Fruit fly (Drosophila melanogaster) whole organism, pupa: ENCODE results near the gene Arl6IP1.

Experiments
- CG10348 ChIP-seq: fragments of 200-800 bp; sonication (Bioruptor generic); IDR thresholded peaks from 2 replicates; pipeline ENCODE4 v1.3.6; 2022; ENCODE audit warnings: missing biosample characterization, missing genetic modification characterization
- CG12605 ChIP-seq: fragments of 200-800 bp; sonication (Bioruptor generic); IDR thresholded peaks from 2 replicates; pipeline ENCODE4 v1.3.6; 2022; ENCODE audit warnings: missing biosample characterization, missing genetic modification characterization
- CG13204 ChIP-seq: fragments of 200-800 bp; sonication (Bioruptor generic); optimal IDR thresholded peaks from 2 replicates; lab custom pipeline; 2018; ENCODE audit warnings: missing biosample characterization, mild to moderate bottlenecking, missing genetic modification characterization, moderate library complexity
- CG14655 ChIP-seq: fragments of 200-800 bp; sonication (Bioruptor generic); optimal IDR thresholded peaks from 3 replicates; lab custom pipeline; 2017; ENCODE audit warnings: mild to moderate bottlenecking, missing biosample characterization, missing genetic modification reagents, missing genetic modification characterization
- CG15710 ChIP-seq: fragments of 200-800 bp; sonication (Bioruptor generic); optimal IDR thresholded peaks from 2 replicates; lab custom pipeline; 2018; ENCODE audit warnings: missing biosample characterization, mild to moderate bottlenecking, missing genetic modification characterization, moderate library complexity
- CG17806 ChIP-seq: fragments of 200-800 bp; sonication (Bioruptor generic); optimal IDR thresholded peaks from 2 replicates; lab custom pipeline; 2018; ENCODE audit warnings: missing biosample characterization, mild to moderate bottlenecking, missing genetic modification characterization, moderate library complexity
- CG32121 ChIP-seq: fragments of 200-800 bp; sonication (Bioruptor generic); IDR thresholded peaks from 2 replicates; pipeline ENCODE4 v1.3.6; 2022; ENCODE audit warnings: missing biosample characterization, missing genetic modification characterization
- CG34367 ChIP-seq: fragments of 200-800 bp; sonication (Bioruptor generic); optimal IDR thresholded peaks from 2 replicates; lab custom pipeline; 2018; ENCODE audit warnings: missing biosample characterization, mild to moderate bottlenecking, missing genetic modification characterization
- CG4496 ChIP-seq: fragments of 200-800 bp; sonication (Bioruptor generic); IDR thresholded peaks from 3 replicates; pipeline ENCODE4 v1.3.6; 2022; ENCODE audit warnings: missing biosample characterization, missing genetic modification characterization
- CG8159 ChIP-seq: fragments of 200-800 bp; sonication (Bioruptor generic); optimal IDR thresholded peaks from 3 replicates; lab custom pipeline; 2018; ENCODE audit warnings: missing biosample characterization, mild to moderate bottlenecking, missing genetic modification characterization, moderate library complexity
- CG8301 ChIP-seq: fragments of 200-800 bp; sonication (Bioruptor generic); optimal IDR thresholded peaks from 2 replicates; lab custom pipeline; 2018; ENCODE audit warnings: missing biosample characterization, mild to moderate bottlenecking, missing genetic modification characterization
- CG9948 ChIP-seq: fragments of 200-800 bp; sonication (Bioruptor generic); optimal IDR thresholded peaks from 2 replicates; lab custom pipeline; 2018; ENCODE audit warnings: missing biosample characterization, mild to moderate bottlenecking, missing genetic modification characterization, moderate library complexity
- D1 ChIP-seq: fragments of 200-800 bp; sonication (Bioruptor generic); optimal IDR thresholded peaks from 2 replicates; lab custom pipeline; 2018; ENCODE audit warnings: missing biosample characterization, mild to moderate bottlenecking, missing genetic modification characterization, moderate library complexity
- EcR ChIP-seq: fragments of 200-800 bp; sonication (Bioruptor generic); optimal IDR thresholded peaks from 3 replicates; lab custom pipeline; 2019; ENCODE audit warnings: missing biosample characterization, missing genetic modification characterization, mild to moderate bottlenecking, moderate library complexity, missing genetic modification reagents
- Ets98B ChIP-seq: fragments of 200-800 bp; sonication (Bioruptor generic); IDR thresholded peaks from 2 replicates; pipeline ENCODE4 v1.3.6; 2022; ENCODE audit warnings: missing biosample characterization, missing genetic modification characterization
- Pif1A ChIP-seq: fragments of 200-800 bp; sonication (Bioruptor generic); optimal IDR thresholded peaks from 3 replicates; lab custom pipeline; 2016; ENCODE audit warnings: missing biosample characterization, missing genetic modification characterization
- Pif1B ChIP-seq: fragments of 200-800 bp; sonication (Bioruptor generic); optimal IDR thresholded peaks from 3 replicates; lab custom pipeline; 2016; ENCODE audit warnings: missing biosample characterization, missing genetic modification characterization
- Snoo ChIP-seq: fragments of 200-800 bp; sonication (Bioruptor generic); optimal IDR thresholded peaks from 3 replicates; lab custom pipeline; 2017; ENCODE audit warnings: missing biosample characterization, mild to moderate bottlenecking, missing genetic modification characterization, inconsistent platforms
- fd96Ca ChIP-seq: fragments of 200-800 bp; sonication (Bioruptor generic); IDR thresholded peaks from 3 replicates; pipeline ENCODE4 v1.3.6; 2022; ENCODE audit warnings: missing biosample characterization, missing genetic modification characterization
- gl ChIP-seq: fragments of 200-800 bp; sonication (Bioruptor generic); optimal IDR thresholded peaks from 2 replicates; lab custom pipeline; 2018; ENCODE audit warnings: missing biosample characterization, mild to moderate bottlenecking, missing genetic modification characterization
- rn ChIP-seq: fragments of 200-800 bp; sonication (Bioruptor generic); IDR thresholded peaks from 2 replicates; pipeline ENCODE4 v1.3.6; 2022; ENCODE audit warnings: missing biosample characterization, missing genetic modification characterization

Gene Arl6IP1

DNA sequence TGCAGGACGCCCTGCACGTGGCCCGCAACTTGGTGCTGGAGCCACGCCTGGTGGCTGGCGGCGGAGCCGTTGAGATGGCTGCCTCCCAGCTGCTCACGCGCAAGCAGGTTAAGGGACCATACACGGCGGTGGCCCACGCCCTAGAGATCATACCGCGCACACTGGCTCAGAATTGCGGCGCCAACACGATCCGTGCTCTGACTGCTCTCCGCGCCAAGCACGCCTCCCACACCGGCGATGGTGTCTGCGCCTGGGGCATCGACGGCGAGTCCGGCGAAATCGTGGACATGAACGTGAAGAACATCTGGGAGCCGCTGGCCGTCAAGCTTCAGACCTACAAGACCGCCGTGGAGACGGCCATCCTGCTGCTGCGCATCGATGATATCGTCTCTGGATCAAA lies 5.9 kb downstream of the Arl6IP1 start:
- TF ChIP-seq Snoo, result no peak
- TF ChIP-seq CG8301 (tag; lab: Kevin White, UChicago), result no peak
- no peak for TF ChIP-seq CG12605 (GFP tag; lab: Robert Waterston, UW)
- TF ChIP-seq EcR (GFP tag; lab: Kevin White, UChicago), result no peak
- TF ChIP-seq CG17806 (tag; lab: Kevin White, UChicago), result no peak

DNA sequence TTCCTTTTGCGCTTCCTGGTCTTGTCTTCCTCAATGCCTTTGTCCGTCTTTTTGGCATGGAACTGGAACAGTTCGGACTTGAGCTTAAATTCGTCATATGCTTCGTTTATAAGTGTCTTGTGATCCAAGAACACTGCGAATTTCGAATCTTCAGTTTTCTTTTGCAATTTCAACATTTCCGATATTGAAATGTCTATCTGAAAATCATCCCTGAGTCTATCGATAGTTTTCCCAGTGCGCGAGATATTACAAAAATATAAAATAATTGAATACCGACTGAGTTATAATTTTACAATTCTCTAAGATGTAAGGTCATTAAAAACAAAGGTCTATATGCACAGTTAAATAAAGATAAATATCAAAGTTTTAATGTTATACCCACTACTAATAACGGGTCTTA lies 7.5 kb downstream of the Arl6IP1 start, which contains the start of gene Mettl4:
Gene Mettl4, minus strand, starts transcription at position 208 of the 400 bp plus-strand sequence.
- TF ChIP-seq CG9948 (tag; lab: Kevin White, UChicago) (no peak), CG12605 (GFP tag; lab: Robert Waterston, UW) (no peak), CG10348 (no peak), Pif1A (GFP tag; lab: Kevin White, UChicago) (no peak)

DNA sequence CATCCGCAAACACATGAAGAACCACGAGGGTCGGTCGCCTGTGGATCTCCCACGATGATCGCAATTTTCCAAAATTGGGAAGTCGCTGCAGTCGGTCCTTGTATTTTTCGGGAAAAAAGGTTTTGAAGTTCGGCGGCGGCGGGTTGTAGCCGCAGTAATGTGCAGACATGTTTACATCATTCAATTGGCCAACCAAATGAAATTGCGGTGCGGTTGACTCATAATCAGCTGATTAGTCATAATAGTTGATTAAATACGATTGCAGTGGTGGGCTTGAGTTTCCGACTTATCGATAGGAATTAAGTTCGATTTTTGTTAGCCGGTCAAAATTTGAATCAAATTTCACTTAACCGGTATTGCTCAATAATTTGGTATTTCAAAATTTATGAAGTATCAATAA lies 8.7 kb downstream of the Arl6IP1 start, which contains the start of gene CG14907:
Gene CG14907, minus strand, starts transcription at position 229 of the 400 bp plus-strand sequence.
- TF ChIP-seq CG10348 (no peak), CG12605 (GFP tag; lab: Robert Waterston, UW) (no peak), CG17806 (tag; lab: Kevin White, UChicago) (no peak), Pif1A (GFP tag; lab: Kevin White, UChicago) (no peak), rn (no peak), CG14655 (no peak), D1 (tag; lab: Kevin White, UChicago) (no peak), CG8159 (tag; lab: Kevin White, UChicago) (no peak), Ets98B (GFP tag; lab: Robert Waterston, UW) (no peak), CG9948 (tag; lab: Kevin White, UChicago) (no peak), EcR (GFP tag; lab: Kevin White, UChicago) (no peak), CG34367 (tag; lab: Kevin White, UChicago) (no peak), CG13204 (GFP tag; lab: Kevin White, UChicago) (no peak), CG15710 (tag; lab: Kevin White, UChicago) (no peak), Snoo (no peak), CG32121 (GFP tag; lab: Robert Waterston, UW) (no peak), CG8301 (tag; lab: Kevin White, UChicago) (no peak), Pif1B (GFP tag; lab: Kevin White, UChicago) (no peak)

- no peak for TF ChIP-seq Snoo
- TF ChIP-seq CG15710 (tag; lab: Kevin White, UChicago), result no peak
- TF ChIP-seq fd96Ca, result no peak
- TF ChIP-seq Pif1B (GFP tag; lab: Kevin White, UChicago), result no peak
- no peak for TF ChIP-seq CG13204 (GFP tag; lab: Kevin White, UChicago)
- no peak for TF ChIP-seq EcR (GFP tag; lab: Kevin White, UChicago)
- no peak for TF ChIP-seq CG4496 (GFP tag; lab: Robert Waterston, UW)
- no peak for TF ChIP-seq CG32121 (GFP tag; lab: Robert Waterston, UW)
- no peak for TF ChIP-seq CG9948 (tag; lab: Kevin White, UChicago)
- no peak for TF ChIP-seq CG12605 (GFP tag; lab: Robert Waterston, UW)
Measured at dm6 chr3R:16655000-16655493, 11.6 kb downstream of the Arl6IP1 start.

DNA sequence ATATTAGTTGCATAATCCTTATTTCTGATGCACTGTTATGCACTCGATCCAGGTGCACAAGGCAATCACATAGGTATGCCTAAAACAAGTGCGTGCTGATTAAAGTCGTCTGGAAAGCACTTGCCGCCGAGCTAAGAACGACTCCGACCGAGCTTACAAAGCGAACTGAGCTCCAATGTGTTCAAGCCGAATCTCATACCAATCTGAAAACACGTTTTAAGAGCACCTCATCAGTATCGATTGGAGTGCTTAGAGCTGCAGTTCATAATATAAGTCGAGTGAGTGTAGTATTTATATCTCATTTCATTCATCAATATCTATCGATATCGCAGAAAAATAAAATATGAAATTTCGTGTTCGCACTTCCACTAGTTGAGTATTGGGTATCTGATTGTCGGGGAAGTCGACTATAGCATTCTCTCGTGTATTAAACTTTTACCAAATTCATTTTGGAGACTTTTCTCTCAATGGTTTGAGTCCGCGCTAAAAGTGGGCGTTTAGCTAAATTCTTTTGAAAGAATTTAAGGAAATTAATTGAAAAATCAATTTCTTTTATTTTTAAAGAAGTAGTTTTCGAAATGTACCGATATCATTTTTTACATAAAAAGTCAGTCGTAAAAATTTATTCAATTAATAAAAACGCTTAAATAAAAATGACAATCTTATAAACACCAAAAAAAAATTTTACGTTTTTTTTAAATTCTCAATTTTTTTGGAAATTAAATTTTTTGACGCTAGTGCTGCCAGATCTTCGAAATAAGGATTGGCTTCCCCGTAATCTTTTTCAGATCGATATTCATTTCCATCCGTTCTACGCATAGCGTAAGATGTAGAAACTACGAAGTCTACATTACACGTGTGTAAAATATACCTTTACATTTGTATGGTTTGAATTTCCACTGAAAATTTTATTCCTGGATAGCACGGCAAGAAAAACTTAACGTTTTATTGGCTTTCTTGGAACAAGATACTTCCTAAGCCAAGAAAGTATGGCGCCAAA lies 12.4 kb downstream of the Arl6IP1 start, which contains the start of gene modSP:
Gene modSP, minus strand, starts transcription at position 169 of the 1,000 bp plus-strand sequence.
- TF ChIP-seq CG34367 (tag; lab: Kevin White, UChicago) (no peak), D1 (tag; lab: Kevin White, UChicago) (peak; percentile 13), CG15710 (tag; lab: Kevin White, UChicago) (no peak), CG8301 (tag; lab: Kevin White, UChicago) (peak; percentile 18), CG14655 (no peak), CG9948 (tag; lab: Kevin White, UChicago) (no peak), CG32121 (GFP tag; lab: Robert Waterston, UW) (0 out of 2 replicates have a peak, but pooled peaks have one; percentile 13), CG8159 (tag; lab: Kevin White, UChicago) (peak; percentile 19), Pif1A (GFP tag; lab: Kevin White, UChicago) (peak; percentile 59), Ets98B (GFP tag; lab: Robert Waterston, UW) (peak; percentile 54; the same call in 1 of the 2 replicates), rn (no peak), gl (tag; lab: Kevin White, UChicago) (peak; percentile 31), Snoo (peak; percentile 8), CG13204 (GFP tag; lab: Kevin White, UChicago) (no peak), EcR (GFP tag; lab: Kevin White, UChicago) (peak; percentile 66), CG17806 (tag; lab: Kevin White, UChicago) (peak; percentile 9), Pif1B (GFP tag; lab: Kevin White, UChicago) (no peak), CG4496 (GFP tag; lab: Robert Waterston, UW) (peak; percentile 68), CG10348 (no peak), CG12605 (GFP tag; lab: Robert Waterston, UW) (peak; percentile 43; the same call in 1 of the 2 replicates), fd96Ca (peak; percentile 47; the same call in 1 of the 3 replicates)
